Worm (Caenorhabditis elegans): ENCODE results near the gene nrx-1.

nrx-1 gene

DNA sequence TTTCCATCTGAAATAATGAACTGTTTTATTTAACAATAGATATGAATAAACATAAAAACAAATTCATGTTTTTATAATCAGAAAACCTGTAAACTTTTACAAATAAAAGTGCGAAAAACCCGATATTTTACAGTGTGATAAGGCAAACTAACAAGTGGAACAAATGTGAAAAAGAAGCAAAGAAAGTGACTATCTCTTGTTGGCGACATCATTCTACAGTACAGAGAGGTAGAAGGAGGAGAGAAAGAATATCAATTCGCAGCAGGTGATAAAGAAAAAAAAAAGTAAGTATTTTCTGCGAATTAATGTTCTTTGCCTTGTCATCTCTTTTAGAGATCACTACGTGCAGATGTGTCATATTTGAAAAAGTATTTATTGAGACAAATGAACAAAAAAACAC, 35.0 kb downstream of the nrx-1 start (continued):
- no peak for TF ChIP-seq nhr-111 (GFP tag; optimal IDR thresholded peaks at IDR 0.05)
- no peak for TF ChIP-seq zag-1 (tag; optimal IDR thresholded peaks at IDR 0.05)
- no peak for TF ChIP-seq saeg-2 (GFP tag; IDR thresholded peaks at IDR 0.05)
- no peak for TF ChIP-seq ZK337.2 (GFP tag; IDR thresholded peaks at IDR 0.05)
- no peak for TF ChIP-seq ama-1 (optimal IDR thresholded peaks at IDR 0.05)
- TF ChIP-seq lsy-2 (tag; optimal IDR thresholded peaks at IDR 0.05), result peak in 1 of 2 experiments; percentile 43
- TF ChIP-seq spr-3 (GFP tag; optimal IDR thresholded peaks at IDR 0.05), result no peak
- no peak for TF ChIP-seq madf-5 (GFP tag; IDR thresholded peaks at IDR 0.05)
- no peak for TF ChIP-seq lin-1 (GFP tag; IDR thresholded peaks at IDR 0.05)
- no peak for TF ChIP-seq set-16 (GFP tag; IDR thresholded peaks at IDR 0.05)
- peak; percentile 94 for TF ChIP-seq pqm-1 (tag; optimal IDR thresholded peaks at IDR 0.05)
- TF ChIP-seq mdl-1 (tag; optimal IDR thresholded peaks at IDR 0.05), result peak in 1 of 2 experiments; percentile 43
- TF ChIP-seq F10B5.3 (tag; optimal IDR thresholded peaks at IDR 0.05), result no peak
- TF ChIP-seq lin-38 (GFP tag; IDR thresholded peaks at IDR 0.05), result no peak
- TF ChIP-seq nhr-76 (tag; optimal IDR thresholded peaks at IDR 0.05), result no peak
- no peak for TF ChIP-seq lin-13 (GFP tag; optimal IDR thresholded peaks at IDR 0.05)
- TF ChIP-seq egl-43 (GFP tag; IDR thresholded peaks at IDR 0.05), result no peak
- no peak for TF ChIP-seq ceh-44 (GFP tag; IDR thresholded peaks at IDR 0.05)
- TF ChIP-seq ceh-20 (GFP tag; IDR thresholded peaks at IDR 0.05), result no peak
- TF ChIP-seq tag-97 (GFP tag; IDR thresholded peaks at IDR 0.05), result no peak
- TF ChIP-seq gei-8 (GFP tag; optimal IDR thresholded peaks at IDR 0.05), result no peak
- peak; percentile 74 for TF ChIP-seq dmd-6 (GFP tag; IDR thresholded peaks at IDR 0.05)
- TF ChIP-seq mdt-29 (GFP tag; IDR thresholded peaks at IDR 0.05), result no peak
- no peak for TF ChIP-seq fos-1 (tag; optimal IDR thresholded peaks at IDR 0.05)
- no peak for TF ChIP-seq daf-16 (GFP tag; optimal IDR thresholded peaks at IDR 0.05)
- peak; percentile 63 for TF ChIP-seq daf-16 (tag; optimal IDR thresholded peaks at IDR 0.05)
- TF ChIP-seq hlh-30 (tag; optimal IDR thresholded peaks at IDR 0.05; ENCODE audit: insufficient read depth), result peak; percentile 23
- TF ChIP-seq nhr-48 (tag; optimal IDR thresholded peaks at IDR 0.05), result peak; percentile 36
- TF ChIP-seq lir-3 (tag; optimal IDR thresholded peaks at IDR 0.05), result no peak
- TF ChIP-seq hif-1 (tag; optimal IDR thresholded peaks at IDR 0.05), result peak in 1 of 2 experiments; percentile 33
- TF ChIP-seq zfp-2 (tag; optimal IDR thresholded peaks at IDR 0.05), result no peak
- no peak for TF ChIP-seq nhr-102 (tag; optimal IDR thresholded peaks at IDR 0.05)
- no peak for TF ChIP-seq nhr-6 (tag; optimal IDR thresholded peaks at IDR 0.05)
- TF ChIP-seq mxl-2 (GFP tag; conservative IDR thresholded peaks at IDR 0.05), result no peak
- TF ChIP-seq zfp-3 (GFP tag; conservative IDR thresholded peaks at IDR 0.05), result no peak
- no peak for TF ChIP-seq ztf-11 (tag; optimal IDR thresholded peaks at IDR 0.05)
- no peak for TF ChIP-seq arid-1 (GFP tag; conservative IDR thresholded peaks at IDR 0.05)
- TF ChIP-seq mes-2 (tag; optimal IDR thresholded peaks at IDR 0.05; ENCODE audit: poor library complexity, severe bottlenecking), result no peak
- no peak for TF ChIP-seq nhr-11 (tag; optimal IDR thresholded peaks at IDR 0.05)
- no peak for TF ChIP-seq F37D6.2 (tag; optimal IDR thresholded peaks at IDR 0.05)
- TF ChIP-seq cey-2 (tag; optimal IDR thresholded peaks at IDR 0.05; ENCODE audit: borderline replicate concordance, insufficient read depth), result peak; percentile 26
- TF ChIP-seq Y105C5A.15 (GFP tag; IDR thresholded peaks at IDR 0.05), result no peak
- TF ChIP-seq ceh-62 (tag; optimal IDR thresholded peaks at IDR 0.05), result no peak
- TF ChIP-seq unc-39 (tag; optimal IDR thresholded peaks at IDR 0.05), result no peak
- peak; percentile 4 for TF ChIP-seq dpl-1 (GFP tag; optimal IDR thresholded peaks at IDR 0.05)
- no peak for TF ChIP-seq spr-1 (tag; optimal IDR thresholded peaks at IDR 0.05)
- TF ChIP-seq nhr-25 (tag; optimal IDR thresholded peaks at IDR 0.05; ENCODE audit: borderline replicate concordance, insufficient read depth), result no peak
- no peak for TF ChIP-seq vab-7 (GFP tag; IDR thresholded peaks at IDR 0.05)
- no peak for TF ChIP-seq unc-130 (GFP tag; optimal IDR thresholded peaks at IDR 0.05)
- TF ChIP-seq ztf-7 (tag; optimal IDR thresholded peaks at IDR 0.05), result no peak
- no peak for TF ChIP-seq madf-9 (GFP tag; conservative IDR thresholded peaks at IDR 0.05)
- peak; percentile 23 for TF ChIP-seq mxl-3 (GFP tag; optimal IDR thresholded peaks at IDR 0.05)

Measured in whole organism, L4 larva.